Worm (Caenorhabditis elegans) whole organism, mixed stage, embryonic: Measurements from ENCODE around the gene lact-6.

Source experiments
- M03D4.4 ChIP-seq: sonication (generic microtip); optimal IDR thresholded peaks from 2 replicates; lab custom pipeline; 2017; ENCODE audit warnings: mild to moderate bottlenecking, missing genetic modification characterization, missing compliant biosample characterization
- bed-3 ChIP-seq: fragments of 200-800 bp; sonication (Bioruptor generic); optimal IDR thresholded peaks from 3 replicates; lab custom pipeline; 2018; ENCODE audit warnings: mild to moderate bottlenecking, missing genetic modification characterization, moderate library complexity, missing compliant biosample characterization
- blmp-1 ChIP-seq: fragments of 150-350 bp; optimal IDR thresholded peaks from 2 replicates; lab custom pipeline; 2014; ENCODE audit warnings: missing biosample characterization, missing genetic modification characterization
- ceh-39 ChIP-seq: fragments of 150-350 bp; optimal IDR thresholded peaks from 2 replicates; lab custom pipeline; 2014; ENCODE audit warnings: missing biosample characterization, missing genetic modification characterization
- ceh-43 ChIP-seq: fragments of 200-800 bp; sonication (Bioruptor generic); optimal IDR thresholded peaks from 2 replicates; lab custom pipeline; 2018; ENCODE audit warnings: mild to moderate bottlenecking, missing genetic modification characterization, moderate library complexity, missing compliant biosample characterization
- ceh-83 ChIP-seq: fragments of 200-800 bp; sonication (Bioruptor generic); optimal IDR thresholded peaks from 2 replicates; lab custom pipeline; 2018; ENCODE audit warnings: mild to moderate bottlenecking, missing genetic modification characterization, missing compliant biosample characterization
- ces-1 ChIP-seq: fragments of 150-350 bp; optimal IDR thresholded peaks from 2 replicates; lab custom pipeline; 2014; ENCODE audit warnings: missing biosample characterization, missing genetic modification reagents, missing genetic modification characterization
- cnd-1 ChIP-seq: fragments of 200-800 bp; sonication (Bioruptor generic); optimal IDR thresholded peaks from 2 replicates; lab custom pipeline; 2018; ENCODE audit warnings: mild to moderate bottlenecking, missing genetic modification characterization, missing compliant biosample characterization
- elt-3 ChIP-seq: fragments of 150-350 bp; optimal IDR thresholded peaks from 2 replicates; lab custom pipeline; 2014; ENCODE audit warnings: missing biosample characterization, missing genetic modification characterization
- flh-1 ChIP-seq: fragments of 200-800 bp; sonication (Bioruptor generic); optimal IDR thresholded peaks from 2 replicates; lab custom pipeline; 2018; ENCODE audit warnings: mild to moderate bottlenecking, missing genetic modification characterization, moderate library complexity, missing compliant biosample characterization
- ham-2 ChIP-seq: fragments of 200-800 bp; sonication (Bioruptor generic); optimal IDR thresholded peaks from 2 replicates; lab custom pipeline; 2018; ENCODE audit warnings: mild to moderate bottlenecking, missing genetic modification characterization, missing compliant biosample characterization
- hlh-1 ChIP-seq: fragments of 150-350 bp; optimal IDR thresholded peaks from 2 replicates; lab custom pipeline; 2014; ENCODE audit warnings: missing biosample characterization, missing genetic modification reagents, missing genetic modification characterization
- lin-13 ChIP-seq: fragments of 150-350 bp; optimal IDR thresholded peaks from 2 replicates; lab custom pipeline; 2014; ENCODE audit warnings: missing biosample characterization, missing genetic modification characterization
- lsy-2 ChIP-seq: fragments of 150-350 bp; optimal IDR thresholded peaks from 2 replicates; lab custom pipeline; 2014; ENCODE audit warnings: missing biosample characterization, missing genetic modification characterization
- mab-5 ChIP-seq: fragments of 150-350 bp; optimal IDR thresholded peaks from 2 replicates; lab custom pipeline; 2014; ENCODE audit warnings: missing biosample characterization, missing genetic modification characterization
- mep-1 ChIP-seq: fragments of 150-350 bp; optimal IDR thresholded peaks from 2 replicates; lab custom pipeline; 2017; ENCODE audit warnings: missing biosample characterization, missing genetic modification reagents, missing genetic modification characterization, inconsistent platforms
- mls-2 ChIP-seq: sonication (generic microtip); optimal IDR thresholded peaks from 2 replicates; lab custom pipeline; 2016; ENCODE audit warnings: mild to moderate bottlenecking, missing genetic modification characterization, moderate library complexity, missing compliant biosample characterization
- nhr-12 ChIP-seq: fragments of 150-350 bp; optimal IDR thresholded peaks from 2 replicates; lab custom pipeline; 2014; ENCODE audit warnings: missing biosample characterization, missing genetic modification characterization
- nhr-2 ChIP-seq: fragments of 150-350 bp; optimal IDR thresholded peaks from 2 replicates; lab custom pipeline; 2014; ENCODE audit warnings: missing biosample characterization, missing genetic modification characterization
- nhr-237 ChIP-seq: fragments of 150-350 bp; optimal IDR thresholded peaks from 2 replicates; lab custom pipeline; 2014; ENCODE audit warnings: missing biosample characterization, missing genetic modification characterization
- nhr-28 ChIP-seq: fragments of 150-350 bp; optimal IDR thresholded peaks from 2 replicates; lab custom pipeline; 2014; ENCODE audit warnings: missing biosample characterization, missing genetic modification characterization
- nhr-76 ChIP-seq: sonication (generic microtip); optimal IDR thresholded peaks from 2 replicates; lab custom pipeline; 2017; ENCODE audit warnings: missing biosample characterization, missing genetic modification characterization
- sem-2 ChIP-seq: fragments of 200-800 bp; sonication (Bioruptor generic); optimal IDR thresholded peaks from 2 replicates; lab custom pipeline; 2018; ENCODE audit warnings: mild to moderate bottlenecking, missing genetic modification characterization, missing compliant biosample characterization
- snpc-4 ChIP-seq: fragments of 150-350 bp; optimal IDR thresholded peaks from 2 replicates; lab custom pipeline; 2014; ENCODE audit warnings: missing biosample characterization, missing genetic modification characterization
- sptf-1 ChIP-seq: sonication (generic microtip); optimal IDR thresholded peaks from 2 replicates; lab custom pipeline; 2017; ENCODE audit warnings: mild to moderate bottlenecking, missing genetic modification characterization, moderate library complexity, missing compliant biosample characterization
- tbx-8 ChIP-seq: fragments of 200-800 bp; sonication (Bioruptor generic); optimal IDR thresholded peaks from 2 replicates; lab custom pipeline; 2018; ENCODE audit warnings: mild to moderate bottlenecking, missing genetic modification characterization, moderate library complexity, missing compliant biosample characterization
- unc-120 ChIP-seq: sonication (generic microtip); optimal IDR thresholded peaks from 2 replicates; lab custom pipeline; 2017; ENCODE audit warnings: missing genetic modification characterization, missing compliant biosample characterization; ENCODE audit not compliant: poor library complexity, severe bottlenecking
- unc-39 ChIP-seq: fragments of 150-350 bp; optimal IDR thresholded peaks from 2 replicates; lab custom pipeline; 2014; ENCODE audit warnings: missing biosample characterization, missing genetic modification characterization
- unc-62 ChIP-seq: fragments of 150-350 bp; optimal IDR thresholded peaks from 2 replicates; lab custom pipeline; 2014; ENCODE audit warnings: missing biosample characterization, missing genetic modification reagents, missing genetic modification characterization
- zip-8 ChIP-seq: fragments of 150-350 bp; optimal IDR thresholded peaks from 2 replicates; lab custom pipeline; 2014; ENCODE audit warnings: missing biosample characterization, missing genetic modification characterization
- ztf-11 ChIP-seq: fragments of 150-350 bp; optimal IDR thresholded peaks from 2 replicates; lab custom pipeline; 2014; ENCODE audit warnings: missing biosample characterization, missing genetic modification characterization

Gene lact-6

ce11 chrIV:17431287-17431686 is at the start of gene lact-6:
Gene lact-6 (minus strand): TSS chrIV:17431387.
- TF ChIP-seq M03D4.4 (tag; lab: Kevin White, UChicago) (no peak), mls-2 (tag; lab: Kevin White, UChicago) (no peak), zip-8 (tag; lab: Kevin White, UChicago) (no peak), ham-2 (no peak), flh-1 (GFP tag; lab: Kevin White, UChicago) (no peak), blmp-1 (tag; lab: Kevin White, UChicago) (no peak), ceh-39 (tag; lab: Kevin White, UChicago) (no peak), ceh-83 (no peak), nhr-12 (tag; lab: Kevin White, UChicago) (no peak), nhr-28 (tag; lab: Kevin White, UChicago) (no peak)

- no peak for TF ChIP-seq M03D4.4 (tag; lab: Kevin White, UChicago)
- no peak for TF ChIP-seq mls-2 (tag; lab: Kevin White, UChicago)
- no peak for TF ChIP-seq bed-3 (GFP tag; lab: Kevin White, UChicago)
- TF ChIP-seq nhr-76 (tag; lab: Kevin White, UChicago), result no peak
- TF ChIP-seq unc-62 (GFP tag; lab: Kevin White, UChicago), result no peak
- no peak for TF ChIP-seq tbx-8 (GFP tag; lab: Kevin White, UChicago)
- no peak for TF ChIP-seq hlh-1 (tag; lab: Kevin White, UChicago)
- TF ChIP-seq ces-1 (GFP tag; lab: Kevin White, UChicago), result no peak
- no peak for TF ChIP-seq ceh-39 (tag; lab: Kevin White, UChicago)
- TF ChIP-seq cnd-1 (tag; lab: Kevin White, UChicago), result no peak
- no peak for TF ChIP-seq zip-8 (tag; lab: Kevin White, UChicago)
- no peak for TF ChIP-seq blmp-1 (tag; lab: Kevin White, UChicago)
- no peak for TF ChIP-seq lsy-2 (tag; lab: Kevin White, UChicago)
- TF ChIP-seq elt-3 (tag; lab: Kevin White, UChicago), result no peak
- no peak for TF ChIP-seq mab-5 (tag; lab: Kevin White, UChicago)
- no peak for TF ChIP-seq nhr-2 (tag; lab: Kevin White, UChicago)
- TF ChIP-seq lin-13 (tag; lab: Kevin White, UChicago), result no peak
- TF ChIP-seq ceh-43 (GFP tag; lab: Kevin White, UChicago), result no peak
- no peak for TF ChIP-seq ztf-11 (tag; lab: Kevin White, UChicago)
- no peak for TF ChIP-seq flh-1 (GFP tag; lab: Kevin White, UChicago)
These were observed 44.6 kb upstream of the lact-6 start, which contains the start of gene grl-24 for ce11 chrIV:17475743-17476142. Gene grl-24 (minus strand): TSS chrIV:17475843.

- no peak for TF ChIP-seq snpc-4
These were observed 44.1 kb upstream of the lact-6 start, which contains the start of gene F11E6.9 for ce11 chrIV:17475242-17475641. Gene F11E6.9 (minus strand): TSS chrIV:17475342.

- TF ChIP-seq nhr-28 (tag; lab: Kevin White, UChicago) (no peak), sem-2 (no peak), sptf-1 (tag; lab: Kevin White, UChicago) (no peak), lsy-2 (tag; lab: Kevin White, UChicago) (no peak), zip-8 (tag; lab: Kevin White, UChicago) (no peak), ztf-11 (tag; lab: Kevin White, UChicago) (no peak), mls-2 (tag; lab: Kevin White, UChicago) (no peak), unc-120 (tag; lab: Kevin White, UChicago) (no peak), ceh-39 (tag; lab: Kevin White, UChicago) (no peak), ceh-43 (GFP tag; lab: Kevin White, UChicago) (no peak), M03D4.4 (tag; lab: Kevin White, UChicago) (no peak), mep-1 (tag; lab: Kevin White, UChicago) (no peak), tbx-8 (GFP tag; lab: Kevin White, UChicago) (no peak), flh-1 (GFP tag; lab: Kevin White, UChicago) (no peak), unc-39 (no peak), nhr-237 (no peak), lin-13 (tag; lab: Kevin White, UChicago) (no peak)
These were observed 42.9 kb upstream of the lact-6 start for ce11 chrIV:17474047-17474446.

ce11 chrIV:17473034-17473433 is 41.8 kb upstream of the lact-6 start, which contains the start of gene gba-3:
Gene gba-3 (plus strand): TSS chrIV:17473334.
- TF ChIP-seq unc-39 (no peak), sptf-1 (tag; lab: Kevin White, UChicago) (no peak), nhr-237 (no peak), elt-3 (tag; lab: Kevin White, UChicago) (no peak), ces-1 (GFP tag; lab: Kevin White, UChicago) (no peak), nhr-2 (tag; lab: Kevin White, UChicago) (no peak), ceh-43 (GFP tag; lab: Kevin White, UChicago) (no peak), snpc-4 (no peak)
